Worm (Caenorhabditis elegans): ENCODE measurements around the gene sax-3.

DNA sequence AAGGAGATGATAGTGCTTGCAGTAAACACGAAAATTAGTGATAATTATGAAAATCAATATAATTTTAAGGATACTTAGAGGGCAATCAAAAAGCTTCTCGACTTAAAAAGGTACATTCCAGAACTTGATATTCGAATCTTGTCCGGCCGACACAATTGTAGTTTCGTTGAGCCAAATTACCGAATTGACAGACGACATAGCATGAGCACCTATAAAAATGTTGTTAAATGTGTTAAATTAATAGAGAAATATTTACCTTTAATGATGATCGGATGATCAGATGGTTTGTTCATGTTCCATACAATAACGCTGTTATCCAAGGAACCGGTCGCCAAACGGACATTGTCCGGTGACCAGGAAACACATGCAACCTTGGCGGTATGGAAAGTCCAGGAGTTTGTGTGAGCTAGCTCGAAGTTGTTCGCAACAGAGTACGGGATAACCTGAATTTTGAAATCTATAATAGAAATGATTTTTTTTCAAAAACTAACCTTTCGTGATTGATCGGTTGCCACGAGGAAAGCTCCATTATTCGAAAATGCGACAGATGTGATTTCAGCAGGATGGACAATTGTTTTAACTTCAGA is 56.9 kb downstream of the sax-3 start:
- no peak for TF ChIP-seq ref-1 (GFP tag; conservative IDR thresholded peaks at IDR 0.05)
- no peak for TF ChIP-seq med-1 (GFP tag; optimal IDR thresholded peaks at IDR 0.05; ENCODE audit: insufficient read depth)
- TF ChIP-seq flt-1 (GFP tag; IDR thresholded peaks at IDR 0.05): no peak

All from whole organism, midembryonic.